Fruit fly (Drosophila melanogaster): ENCODE data around the gene CG5805.

DNA sequence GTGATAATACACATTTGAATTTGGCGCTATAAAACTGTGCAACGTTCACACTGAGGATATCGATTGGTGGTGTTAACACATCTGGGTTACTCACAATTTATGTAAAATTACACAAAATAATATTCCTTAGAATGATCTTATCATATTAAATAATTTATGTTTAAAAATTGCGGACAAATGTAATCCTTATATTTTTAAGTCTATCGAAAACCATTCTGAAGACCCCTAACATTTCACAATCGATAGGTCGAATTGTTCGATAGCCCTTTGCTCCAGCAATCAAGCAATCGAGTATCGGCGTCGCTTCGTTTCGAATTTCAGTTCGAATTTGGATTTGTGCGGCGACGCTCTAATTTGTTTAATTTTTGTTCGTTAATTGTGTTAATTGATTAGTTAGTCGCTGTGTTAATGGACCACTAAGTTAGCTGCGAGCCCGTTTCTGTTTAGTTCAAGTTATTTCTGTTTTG, 33.6 kb downstream of the CG5805 start, which contains the start of gene asp:
- TF ChIP-seq Myc (optimal IDR thresholded peaks at IDR 0.05) (no peak), Sin3A (optimal IDR thresholded peaks at IDR 0.05) (no peak), ttk (optimal IDR thresholded peaks at IDR 0.05) (no peak)

All from Kc167 (cell line).